Worm (Caenorhabditis elegans) whole organism, midembryonic: ENCODE data around the gene cnc-4.

Experiments
- T22C8.4 ChIP-seq: fragments of 200-800 bp; sonication (Bioruptor generic); IDR thresholded peaks from 2 replicates; pipeline ENCODE4 v1.3.6; 2022; ENCODE audit warnings: missing genetic modification characterization, missing compliant biosample characterization
- cog-1 ChIP-seq: sonication (generic microtip); optimal IDR thresholded peaks from 2 replicates; lab custom pipeline; 2016; ENCODE audit warnings: missing genetic modification characterization, missing compliant biosample characterization
- med-1 ChIP-seq: sonication (generic microtip); optimal IDR thresholded peaks from 2 replicates; lab custom pipeline; 2017; ENCODE audit warnings: missing genetic modification characterization, mild to moderate bottlenecking, missing compliant biosample characterization, antibody characterized with exemption, missing genetic modification reagents; ENCODE audit not compliant: insufficient read depth
- tab-1 ChIP-seq: fragments of 200-800 bp; sonication (Bioruptor generic); IDR thresholded peaks from 2 replicates; pipeline ENCODE4 v1.3.6; 2022; ENCODE audit warnings: missing genetic modification characterization, missing compliant biosample characterization

- TF ChIP-seq med-1 (no peak), tab-1 (GFP tag; lab: Robert Waterston, UW) (no peak), T22C8.4 (GFP tag; lab: Robert Waterston, UW) (no peak), cog-1 (tag; lab: Kevin White, UChicago) (no peak)
Observed at ce11 chrV:1450160-1450559, 3.2 kb downstream of the cnc-4 start, which contains the start of gene cnc-2.
